Worm (Caenorhabditis elegans): Measurements from ENCODE around the gene B0281.1.

ce11 chrII:2328963-2329442, 16.1 kb downstream of the B0281.1 start, which contains the start of the genes ZK1240.8 and ZK1240.1:
- no peak for TF ChIP-seq fos-1 (tag; optimal IDR thresholded peaks at IDR 0.05)
- no peak for TF ChIP-seq ama-1 (optimal IDR thresholded peaks at IDR 0.05)
- no peak for TF ChIP-seq tbx-2 (tag; optimal IDR thresholded peaks at IDR 0.05)
- TF ChIP-seq skn-1 (tag; optimal IDR thresholded peaks at IDR 0.05) = no peak
- TF ChIP-seq nhr-28 (tag; optimal IDR thresholded peaks at IDR 0.05) = no peak
- no peak for TF ChIP-seq jun-1 (tag; optimal IDR thresholded peaks at IDR 0.05)

All from whole organism, L3 larva.